Fruit fly (Drosophila melanogaster) whole organism, adult: ENCODE data around the gene DIP-theta.

Experiments used
- CG11617 ChIP-seq: fragments of 200-800 bp; sonication (Bioruptor generic); optimal IDR thresholded peaks from 2 replicates; lab custom pipeline; 2017; ENCODE audit warnings: mild to moderate bottlenecking, missing biosample characterization, missing genetic modification reagents, missing genetic modification characterization
- CG14711 ChIP-seq: fragments of 200-800 bp; sonication (Bioruptor generic); optimal IDR thresholded peaks from 2 replicates; lab custom pipeline; 2018; ENCODE audit warnings: missing biosample characterization, mild to moderate bottlenecking, missing genetic modification characterization, moderate library complexity
- CG1620 ChIP-seq: fragments of 200-800 bp; sonication (Bioruptor generic); optimal IDR thresholded peaks from 2 replicates; lab custom pipeline; 2016; ENCODE audit warnings: missing biosample characterization, missing genetic modification characterization
- CG5204 ChIP-seq: fragments of 200-800 bp; sonication (Bioruptor generic); optimal IDR thresholded peaks from 2 replicates; lab custom pipeline; 2016; ENCODE audit warnings: missing biosample characterization, missing genetic modification characterization
- Clk ChIP-seq: fragments of 200-800 bp; sonication (Bioruptor generic); optimal IDR thresholded peaks from 2 replicates; lab custom pipeline; 2017; ENCODE audit warnings: missing biosample characterization, missing genetic modification characterization
- Crg-1 ChIP-seq: fragments of 200-800 bp; sonication (Bioruptor generic); optimal IDR thresholded peaks from 2 replicates; lab custom pipeline; 2016; ENCODE audit warnings: missing biosample characterization, missing genetic modification characterization
- Hr96 ChIP-seq: fragments of 200-800 bp; sonication (Bioruptor generic); optimal IDR thresholded peaks from 2 replicates; lab custom pipeline; 2016; ENCODE audit warnings: missing biosample characterization, missing genetic modification characterization
- Mnt ChIP-seq: fragments of 200-800 bp; sonication (Bioruptor generic); optimal IDR thresholded peaks from 2 replicates; lab custom pipeline; 2016; ENCODE audit warnings: missing biosample characterization, mild to moderate bottlenecking, missing genetic modification characterization
- bab1 ChIP-seq: fragments of 200-800 bp; sonication (Bioruptor generic); optimal IDR thresholded peaks from 3 replicates; lab custom pipeline; 2019; ENCODE audit warnings: missing biosample characterization, mild to moderate bottlenecking, missing genetic modification characterization, moderate library complexity
- cic ChIP-seq: fragments of 200-800 bp; sonication (Bioruptor generic); optimal IDR thresholded peaks from 2 replicates; lab custom pipeline; 2017; ENCODE audit warnings: missing biosample characterization, mild to moderate bottlenecking, missing genetic modification characterization, moderate library complexity
- kay ChIP-seq: fragments of 200-800 bp; sonication (Bioruptor generic); peaks from one replicate; lab custom pipeline; 2016; ENCODE audit warnings: missing biosample characterization, missing genetic modification characterization, borderline replicate concordance
- ovo ChIP-seq: fragments of 200-800 bp; sonication (Bioruptor generic); optimal IDR thresholded peaks from 2 replicates; lab custom pipeline; 2016; ENCODE audit warnings: missing biosample characterization, missing genetic modification characterization
- tj ChIP-seq: fragments of 200-800 bp; sonication (Bioruptor generic); optimal IDR thresholded peaks from 3 replicates; lab custom pipeline; 2017; ENCODE audit warnings: missing biosample characterization, mild to moderate bottlenecking, missing genetic modification characterization, moderate library complexity
- toe ChIP-seq: fragments of 200-800 bp; sonication (Bioruptor generic); optimal IDR thresholded peaks from 2 replicates; lab custom pipeline; 2016; ENCODE audit warnings: missing biosample characterization, missing genetic modification characterization

DNA sequence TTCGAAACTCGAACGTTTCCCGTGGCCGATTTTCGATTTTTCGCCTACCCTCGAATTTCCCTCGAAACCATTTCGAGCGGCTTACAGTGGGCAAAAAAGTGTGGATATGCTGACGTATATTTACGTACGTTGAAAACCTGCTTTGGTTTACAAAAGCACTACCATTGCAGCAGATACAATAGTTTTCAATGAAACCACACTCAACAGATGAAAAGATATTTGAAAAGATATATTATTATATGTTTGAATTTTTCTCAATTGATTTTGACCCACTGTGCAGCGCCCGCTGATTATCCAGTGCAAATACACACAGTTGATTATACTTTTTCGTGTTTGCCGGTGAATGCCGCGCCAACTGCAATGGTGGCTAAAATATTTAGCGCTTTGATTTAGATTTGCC lies 48.3 kb downstream of the DIP-theta start:
- TF ChIP-seq CG1620 (GFP tag; lab: Kevin White, UChicago) (no peak), tj (GFP tag; lab: Kevin White, UChicago) (no peak), CG14711 (tag; lab: Kevin White, UChicago) (no peak), Mnt (GFP tag; lab: Kevin White, UChicago) (no peak), CG5204 (no peak), CG11617 (no peak), cic (no peak), Hr96 (GFP tag; lab: Kevin White, UChicago) (no peak), kay (no peak), Crg-1 (GFP tag; lab: Kevin White, UChicago) (no peak), toe (GFP tag; lab: Kevin White, UChicago) (no peak), bab1 (GFP tag; lab: Kevin White, UChicago) (no peak), Clk (GFP tag; lab: Kevin White, UChicago) (no peak), ovo (GFP tag; lab: Kevin White, UChicago) (no peak)
